Fruit fly (Drosophila melanogaster) whole organism, embryonic: ENCODE results near the gene CG31882.

Experiments used
- Asciz ChIP-seq: fragments of 200-800 bp; sonication (Bioruptor generic); optimal IDR thresholded peaks from 2 replicates; lab custom pipeline; 2017; ENCODE audit warnings: missing biosample characterization, mild to moderate bottlenecking, missing genetic modification characterization, missing genetic modification reagents
- CG10366 ChIP-seq: fragments of 200-800 bp; sonication (Bioruptor generic); IDR thresholded peaks from 2 replicates; pipeline ENCODE4 v1.3.6; 2022; ENCODE audit warnings: missing biosample characterization, missing genetic modification characterization
- CG11085 ChIP-seq: fragments of 200-800 bp; sonication (Bioruptor generic); IDR thresholded peaks from 2 replicates; pipeline ENCODE4 v1.3.6; 2022; ENCODE audit warnings: missing biosample characterization, missing genetic modification characterization
- CG11247 ChIP-seq: fragments of 200-800 bp; sonication (Bioruptor generic); IDR thresholded peaks from 2 replicates; pipeline ENCODE4 v1.3.6; 2022; ENCODE audit warnings: missing biosample characterization, missing genetic modification characterization
- CG12744 ChIP-seq: fragments of 200-800 bp; sonication (Bioruptor generic); optimal IDR thresholded peaks from 2 replicates; lab custom pipeline; 2016; ENCODE audit warnings: missing biosample characterization, missing genetic modification characterization
- CG13894 ChIP-seq: fragments of 200-800 bp; sonication (Bioruptor generic); optimal IDR thresholded peaks from 3 replicates; lab custom pipeline; 2018; ENCODE audit warnings: missing biosample characterization, mild to moderate bottlenecking, missing genetic modification characterization, moderate library complexity
- CG15696 ChIP-seq: fragments of 200-800 bp; sonication (Bioruptor generic); optimal IDR thresholded peaks from 2 replicates; lab custom pipeline; 2019; ENCODE audit warnings: missing biosample characterization, mild to moderate bottlenecking, missing genetic modification characterization, moderate library complexity
- CG1647 ChIP-seq: fragments of 200-800 bp; sonication (Bioruptor generic); optimal IDR thresholded peaks from 3 replicates; lab custom pipeline; 2016; ENCODE audit warnings: missing biosample characterization, missing genetic modification characterization
- CG17328 ChIP-seq: fragments of 200-800 bp; sonication (Bioruptor generic); IDR thresholded peaks from 2 replicates; pipeline ENCODE4 v1.3.6; 2022; ENCODE audit warnings: missing biosample characterization, missing genetic modification characterization
- CG31224 ChIP-seq: fragments of 200-800 bp; sonication (Bioruptor generic); IDR thresholded peaks from 2 replicates; pipeline ENCODE4 v1.3.6; 2022; ENCODE audit warnings: missing biosample characterization, missing genetic modification characterization
- CG3995 ChIP-seq: fragments of 200-800 bp; sonication (Bioruptor generic); optimal IDR thresholded peaks from 3 replicates; lab custom pipeline; 2016; ENCODE audit warnings: missing biosample characterization, missing genetic modification characterization
- CG4360 ChIP-seq: fragments of 200-800 bp; sonication (Bioruptor generic); IDR thresholded peaks from 2 replicates; pipeline ENCODE4 v1.3.6; 2022; ENCODE audit warnings: missing biosample characterization, missing genetic modification characterization
- CG7271 ChIP-seq: fragments of 200-800 bp; sonication (Bioruptor generic); optimal IDR thresholded peaks from 2 replicates; lab custom pipeline; 2018; ENCODE audit warnings: missing biosample characterization, mild to moderate bottlenecking, missing genetic modification characterization, moderate library complexity
- CG7745 ChIP-seq: fragments of 200-800 bp; sonication (Bioruptor generic); optimal IDR thresholded peaks from 2 replicates; lab custom pipeline; 2018; ENCODE audit warnings: missing biosample characterization, mild to moderate bottlenecking, missing genetic modification characterization, moderate library complexity
- Chrac-16 ChIP-seq: fragments of 200-800 bp; sonication (Bioruptor generic); optimal IDR thresholded peaks from 3 replicates; lab custom pipeline; 2016; ENCODE audit warnings: missing biosample characterization, missing genetic modification characterization
- CoRest ChIP-seq: fragments of 200-800 bp; sonication (Bioruptor generic); optimal IDR thresholded peaks from 3 replicates; lab custom pipeline; 2018; ENCODE audit warnings: missing biosample characterization, mild to moderate bottlenecking, missing genetic modification characterization, moderate library complexity
- Hsf ChIP-seq: fragments of 200-800 bp; sonication (Bioruptor generic); optimal IDR thresholded peaks from 3 replicates; lab custom pipeline; 2016; ENCODE audit warnings: missing biosample characterization, missing genetic modification characterization
- MESR4 ChIP-seq: fragments of 200-800 bp; sonication (Bioruptor generic); optimal IDR thresholded peaks from 2 replicates; lab custom pipeline; 2018; ENCODE audit warnings: missing biosample characterization, mild to moderate bottlenecking, missing genetic modification characterization, moderate library complexity
- NC2α ChIP-seq: fragments of 200-800 bp; sonication (Bioruptor generic); optimal IDR thresholded peaks from 2 replicates; lab custom pipeline; 2016; ENCODE audit warnings: missing biosample characterization, missing genetic modification characterization
- Oaz ChIP-seq: fragments of 200-800 bp; sonication (Bioruptor generic); IDR thresholded peaks from 2 replicates; pipeline ENCODE4 v1.3.6; 2022; ENCODE audit warnings: missing biosample characterization, missing genetic modification characterization
- Rx ChIP-seq: fragments of 200-800 bp; sonication (Bioruptor generic); IDR thresholded peaks from 2 replicates; pipeline ENCODE4 v1.3.6; 2022; ENCODE audit warnings: missing biosample characterization, missing genetic modification characterization
- Spps ChIP-seq: fragments of 200-800 bp; sonication (Bioruptor generic); optimal IDR thresholded peaks from 2 replicates; lab custom pipeline; 2018; ENCODE audit warnings: missing biosample characterization, mild to moderate bottlenecking, missing genetic modification characterization
- Usf ChIP-seq: fragments of 200-800 bp; sonication (Bioruptor generic); optimal IDR thresholded peaks from 2 replicates; lab custom pipeline; 2017; ENCODE audit warnings: missing genotype, missing biosample characterization, missing genetic modification characterization
- ato ChIP-seq: fragments of 200-800 bp; sonication (Bioruptor generic); IDR thresholded peaks from 2 replicates; pipeline ENCODE4 v1.3.6; 2022; ENCODE audit warnings: missing biosample characterization, missing genetic modification characterization; ENCODE audit not compliant: partially characterized antibody
- bbx ChIP-seq: fragments of 200-800 bp; sonication (Bioruptor generic); IDR thresholded peaks from 2 replicates; pipeline ENCODE4 v1.3.6; 2022; ENCODE audit warnings: missing biosample characterization, missing genetic modification characterization; ENCODE audit not compliant: partially characterized antibody
- cato ChIP-seq: fragments of 200-800 bp; sonication (Bioruptor generic); optimal IDR thresholded peaks from 2 replicates; lab custom pipeline; 2016; ENCODE audit warnings: missing biosample characterization, missing genetic modification characterization, borderline replicate concordance
- ems ChIP-seq: fragments of 200-800 bp; sonication (Bioruptor generic); optimal IDR thresholded peaks from 3 replicates; lab custom pipeline; 2016; ENCODE audit warnings: missing biosample characterization, missing genetic modification characterization
- eve ChIP-seq, 2 experiments: fragments of >200 bp; optimal IDR thresholded peaks; 2 replicates each; lab custom pipeline; 2017; ENCODE audit warnings: missing biosample characterization in 2 of 2, missing genetic modification characterization in 2 of 2
- ewg ChIP-seq: fragments of 200-800 bp; sonication (Bioruptor generic); optimal IDR thresholded peaks from 3 replicates; lab custom pipeline; 2017; ENCODE audit warnings: mild to moderate bottlenecking, missing biosample characterization, missing genetic modification reagents, missing genetic modification characterization
- eyg ChIP-seq: fragments of 200-800 bp; sonication (Bioruptor generic); optimal IDR thresholded peaks from 3 replicates; lab custom pipeline; 2016; ENCODE audit warnings: missing biosample characterization, missing genetic modification characterization
- gcm2 ChIP-seq: fragments of 200-800 bp; sonication (Bioruptor generic); optimal IDR thresholded peaks from 2 replicates; lab custom pipeline; 2016; ENCODE audit warnings: missing biosample characterization, missing genetic modification characterization
- ham ChIP-seq: fragments of 200-800 bp; sonication (Bioruptor generic); IDR thresholded peaks from 2 replicates; pipeline ENCODE4 v1.3.6; 2022; ENCODE audit warnings: missing biosample characterization, missing genetic modification characterization
- hkb ChIP-seq, 2 experiments: fragments of 200-800 bp in 1 of 2; fragments of >200 bp in 1 of 2; sonication (Bioruptor generic) in 1 of 2; IDR thresholded peaks in 1 of 2; optimal IDR thresholded peaks in 1 of 2; 2 replicates each; pipeline versions ENCODE4 v1.3.6 to Lab custom; 2017 to 2022; ENCODE audit warnings: missing biosample characterization in 1 of 2, missing genetic modification characterization in 1 of 2
- insv ChIP-seq, 2 experiments: fragments of 200-800 bp; sonication (Bioruptor generic); optimal IDR thresholded peaks; 3 replicates each; lab custom pipeline; 2016 to 2018; ENCODE audit warnings: missing biosample characterization in 2 of 2, missing genetic modification characterization in 2 of 2
- inv ChIP-seq: fragments of 200-800 bp; sonication (Bioruptor generic); IDR thresholded peaks from 2 replicates; pipeline ENCODE4 v1.3.6; 2022; ENCODE audit warnings: missing biosample characterization, missing genetic modification characterization; ENCODE audit not compliant: partially characterized antibody
- kay ChIP-seq: fragments of 200-800 bp; sonication (Bioruptor generic); optimal IDR thresholded peaks from 2 replicates; lab custom pipeline; 2016; ENCODE audit warnings: missing biosample characterization, missing genetic modification characterization
- lola ChIP-seq, 3 experiments: fragments of >200 bp in 2 of 3; fragments of 200-800 bp in 1 of 3; sonication (Bioruptor generic) in 1 of 3; optimal IDR thresholded peaks; 2 replicates each; lab custom pipeline; 2017 to 2019; ENCODE audit warnings: missing biosample characterization in 3 of 3, missing genetic modification characterization in 3 of 3, mild to moderate bottlenecking in 1 of 3, moderate library complexity in 1 of 3
- maf-S ChIP-seq: fragments of 200-800 bp; sonication (Bioruptor generic); optimal IDR thresholded peaks from 2 replicates; lab custom pipeline; 2016; ENCODE audit warnings: missing biosample characterization, missing genetic modification characterization
- nerfin-1 ChIP-seq: fragments of 200-800 bp; sonication (Bioruptor generic); optimal IDR thresholded peaks from 3 replicates; lab custom pipeline; 2019; ENCODE audit warnings: missing biosample characterization, mild to moderate bottlenecking, missing genetic modification characterization, moderate library complexity
- onecut ChIP-seq: fragments of 200-800 bp; sonication (Bioruptor generic); IDR thresholded peaks from 2 replicates; pipeline ENCODE4 v1.3.6; 2022; ENCODE audit warnings: missing biosample characterization, missing genetic modification characterization
- phol ChIP-seq: fragments of 200-800 bp; sonication (Bioruptor generic); optimal IDR thresholded peaks from 3 replicates; lab custom pipeline; 2018; ENCODE audit warnings: missing biosample characterization, mild to moderate bottlenecking, missing genetic modification characterization, moderate library complexity
- prd ChIP-seq, 3 experiments: fragments of >200 bp in 2 of 3; fragments of 200-800 bp in 1 of 3; sonication (Bioruptor generic) in 1 of 3; optimal IDR thresholded peaks in 2 of 3; IDR thresholded peaks in 1 of 3; 2 replicates in 2 of 3; 3 replicates in 1 of 3; pipeline versions ENCODE4 v1.3.6 to Lab custom; 2017 to 2022; ENCODE audit warnings: missing biosample characterization in 1 of 3, missing genetic modification characterization in 1 of 3
- row ChIP-seq: fragments of 200-800 bp; sonication (Bioruptor generic); IDR thresholded peaks from 3 replicates; pipeline ENCODE4 v1.3.6; 2022; ENCODE audit warnings: missing biosample characterization, missing genetic modification characterization
- sc ChIP-seq, 3 experiments: fragments of >200 bp in 2 of 3; fragments of 200-800 bp in 1 of 3; sonication (Bioruptor generic) in 1 of 3; optimal IDR thresholded peaks; 2 replicates in 2 of 3; 3 replicates in 1 of 3; lab custom pipeline; 2017; ENCODE audit warnings: mild to moderate bottlenecking in 1 of 3, missing biosample characterization in 1 of 3, missing genetic modification characterization in 1 of 3, missing genetic modification reagents in 1 of 3
- sima ChIP-seq: fragments of 200-800 bp; sonication (Bioruptor generic); optimal IDR thresholded peaks from 2 replicates; lab custom pipeline; 2016; ENCODE audit warnings: missing biosample characterization, missing genetic modification characterization
- slp2 ChIP-seq: fragments of 200-800 bp; sonication (Bioruptor generic); optimal IDR thresholded peaks from 2 replicates; lab custom pipeline; 2016; ENCODE audit warnings: missing biosample characterization, missing genetic modification characterization
- tap ChIP-seq: fragments of 200-800 bp; optimal IDR thresholded peaks from 3 replicates; lab custom pipeline; 2019; ENCODE audit warnings: missing biosample characterization, mild to moderate bottlenecking, missing genetic modification characterization, moderate library complexity
- zen2 ChIP-seq: fragments of 200-800 bp; sonication (Bioruptor generic); IDR thresholded peaks from 3 replicates; pipeline ENCODE4 v1.3.6; 2022; ENCODE audit warnings: missing biosample characterization, missing genetic modification characterization; ENCODE audit not compliant: partially characterized antibody
- zf30C ChIP-seq: fragments of 200-800 bp; sonication (Bioruptor generic); optimal IDR thresholded peaks from 3 replicates; lab custom pipeline; 2018; ENCODE audit warnings: missing biosample characterization, mild to moderate bottlenecking, missing genetic modification characterization

Gene CG31882

DNA sequence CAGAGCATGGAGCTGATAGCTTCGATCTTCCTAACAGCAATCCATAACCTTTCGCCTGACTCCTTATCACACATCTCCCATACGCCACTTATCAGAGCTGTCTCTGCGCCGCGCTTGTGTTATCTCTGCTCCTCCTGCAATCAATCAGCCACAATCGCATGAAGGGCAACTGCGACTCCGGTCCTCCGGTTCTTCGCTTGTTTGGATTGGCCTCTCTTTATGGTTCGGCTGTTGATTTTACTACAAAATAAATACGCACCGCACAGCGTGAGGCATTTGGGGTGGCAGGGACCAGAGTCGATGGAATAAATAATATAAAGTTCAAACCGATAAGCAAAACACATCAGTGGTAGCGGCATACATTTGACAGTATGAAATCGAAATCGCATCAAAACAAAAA lies 8.0 kb upstream of the CG31882 start (continued):
- TF ChIP-seq CG11247 (GFP tag; lab: Robert Waterston, UW) (peak; percentile 60), CG3995 (GFP tag; lab: Kevin White, UChicago) (no peak), maf-S (GFP tag; lab: Kevin White, UChicago) (peak; percentile 56), ems (GFP tag; lab: Kevin White, UChicago) (peak; percentile 22), zen2 (GFP tag; lab: Robert Waterston, UW) (no peak), Spps (peak; percentile 63), Asciz (peak; percentile 79), lola (GFP tag; optimal IDR thresholded peaks at IDR 0.05; lab: Kevin White, UChicago) (peak in 1 of 3 experiments; percentile 67), eve (GFP tag; optimal IDR thresholded peaks at IDR 0.05; lab: Kevin White, UChicago) (no peak), bbx (GFP tag; lab: Robert Waterston, UW) (no peak), eyg (GFP tag; lab: Kevin White, UChicago) (peak; percentile 45), slp2 (no peak), CG17328 (peak; percentile 56; the same call in 1 of the 2 replicates), tap (tag; lab: Kevin White, UChicago) (peak; percentile 49), Oaz (GFP tag; lab: Robert Waterston, UW) (no peak), ham (GFP tag; lab: Robert Waterston, UW) (no peak), cato (GFP tag; lab: Kevin White, UChicago) (no peak), nerfin-1 (tag; lab: Kevin White, UChicago) (no peak), phol (tag; lab: Kevin White, UChicago) (no peak), row (GFP tag; lab: Robert Waterston, UW) (no peak), sima (no peak), NC2α (GFP tag; lab: Kevin White, UChicago) (peak; percentile 39), ato (GFP tag; lab: Robert Waterston, UW) (no peak), Usf (no peak), CG1647 (GFP tag; lab: Kevin White, UChicago) (peak; percentile 58), MESR4 (GFP tag; lab: Kevin White, UChicago) (no peak), CG13894 (tag; lab: Kevin White, UChicago) (no peak), kay (GFP tag; lab: Kevin White, UChicago) (peak; percentile 66), inv (no peak), CG7271 (tag; lab: Kevin White, UChicago) (peak; percentile 21), CG12744 (GFP tag; lab: Kevin White, UChicago) (no peak), CG4360 (GFP tag; lab: Robert Waterston, UW) (peak; percentile 66), Hsf (GFP tag; lab: Kevin White, UChicago) (peak; percentile 26), CoRest (tag; lab: Kevin White, UChicago) (peak; percentile 18), sc (optimal IDR thresholded peaks at IDR 0.05; lab: Kevin White, UChicago) (no peak), sc (GFP tag; optimal IDR thresholded peaks at IDR 0.05; lab: Kevin White, UChicago) (peak; percentile 51), CG11085 (GFP tag; lab: Robert Waterston, UW) (peak; percentile 33; the same call in 1 of the 2 replicates), gcm2 (no peak), prd (optimal IDR thresholded peaks at IDR 0.05; lab: Kevin White, UChicago) (no peak), prd (GFP tag; IDR thresholded peaks at IDR 0.05; lab: Robert Waterston, UW) (peak; percentile 69), Rx (GFP tag; lab: Robert Waterston, UW) (0 out of 2 replicates have a peak, but pooled peaks have one; percentile 39), CG10366 (peak; percentile 32; the same call in 1 of the 2 replicates), ewg (GFP tag; lab: Kevin White, UChicago) (peak; percentile 18), zf30C (GFP tag; lab: Kevin White, UChicago) (no peak), onecut (GFP tag; lab: Robert Waterston, UW) (peak; percentile 78), CG15696 (peak; percentile 96), Chrac-16 (GFP tag; lab: Kevin White, UChicago) (no peak), CG31224 (GFP tag; lab: Robert Waterston, UW) (no peak), hkb (optimal IDR thresholded peaks at IDR 0.05; lab: Kevin White, UChicago) (no peak), hkb (GFP tag; IDR thresholded peaks at IDR 0.05; lab: Robert Waterston, UW) (no peak), CG7745 (tag; lab: Kevin White, UChicago) (peak; percentile 82), insv (GFP tag; optimal IDR thresholded peaks at IDR 0.05; lab: Kevin White, UChicago) (no peak)
